Fruit fly (Drosophila melanogaster) whole organism, embryonic: ENCODE results near the gene CG43672.
A peak's percentile ranks its signal among the peaks of the same experiment; 100 is the strongest.

Experiments used
- Adf1 ChIP-seq: fragments of 200-800 bp; sonication (Bioruptor generic); IDR thresholded peaks from 2 replicates; pipeline ENCODE4 v1.3.6; 2022; ENCODE audit warnings: missing biosample characterization, missing genetic modification characterization
- CG10959 ChIP-seq: fragments of 200-800 bp; sonication (Bioruptor generic); IDR thresholded peaks from 2 replicates; pipeline ENCODE4 v1.3.6; 2022; ENCODE audit warnings: missing biosample characterization, missing genetic modification characterization
- CG11504 ChIP-seq: fragments of 200-800 bp; sonication (Bioruptor generic); optimal IDR thresholded peaks from 3 replicates; lab custom pipeline; 2019; ENCODE audit warnings: missing biosample characterization, mild to moderate bottlenecking, missing genetic modification characterization, moderate library complexity
- CG11695 ChIP-seq: fragments of 200-800 bp; sonication (Bioruptor generic); IDR thresholded peaks from 3 replicates; pipeline ENCODE4 v1.3.6; 2022; ENCODE audit warnings: missing biosample characterization, missing genetic modification characterization
- CG12071 ChIP-seq: fragments of 200-800 bp; sonication (Bioruptor generic); optimal IDR thresholded peaks from 3 replicates; lab custom pipeline; 2018; ENCODE audit warnings: missing biosample characterization, mild to moderate bottlenecking, missing genetic modification characterization
- CG12104 ChIP-seq: fragments of 200-800 bp; sonication (Bioruptor generic); optimal IDR thresholded peaks from 3 replicates; lab custom pipeline; 2016; ENCODE audit warnings: missing biosample characterization, missing genetic modification characterization
- CG15601 ChIP-seq: fragments of 200-800 bp; sonication (Bioruptor generic); optimal IDR thresholded peaks from 3 replicates; lab custom pipeline; 2019; ENCODE audit warnings: missing biosample characterization, mild to moderate bottlenecking, missing genetic modification characterization, moderate library complexity
- CG1602 ChIP-seq: fragments of 200-800 bp; sonication (Bioruptor generic); optimal IDR thresholded peaks from 3 replicates; lab custom pipeline; 2016; ENCODE audit warnings: missing biosample characterization, missing genetic modification characterization
- CG31388 ChIP-seq: fragments of 200-800 bp; sonication (Bioruptor generic); optimal IDR thresholded peaks from 2 replicates; lab custom pipeline; 2016; ENCODE audit warnings: missing biosample characterization, missing genetic modification characterization
- CG33557 ChIP-seq: fragments of 200-800 bp; sonication (Bioruptor generic); optimal IDR thresholded peaks from 2 replicates; lab custom pipeline; 2019; ENCODE audit warnings: missing biosample characterization, mild to moderate bottlenecking, missing genetic modification characterization, moderate library complexity
- CG3995 ChIP-seq: fragments of 200-800 bp; sonication (Bioruptor generic); optimal IDR thresholded peaks from 3 replicates; lab custom pipeline; 2016; ENCODE audit warnings: missing biosample characterization, missing genetic modification characterization
- CG4282 ChIP-seq: fragments of 200-800 bp; sonication (Bioruptor generic); optimal IDR thresholded peaks from 2 replicates; lab custom pipeline; 2016; ENCODE audit warnings: missing biosample characterization, missing genetic modification characterization
- CG5953 ChIP-seq: fragments of 200-800 bp; sonication (Bioruptor generic); IDR thresholded peaks from 2 replicates; pipeline ENCODE4 v1.3.6; 2022; ENCODE audit warnings: missing biosample characterization, missing genetic modification characterization
- CG6791 ChIP-seq: fragments of 200-800 bp; sonication (Bioruptor generic); IDR thresholded peaks from 3 replicates; pipeline ENCODE4 v1.3.6; 2022; ENCODE audit warnings: missing biosample characterization, missing genetic modification characterization; ENCODE audit not compliant: partially characterized antibody
- CTCF ChIP-seq: fragments of 200-800 bp; sonication (Bioruptor generic); optimal IDR thresholded peaks from 2 replicates; lab custom pipeline; 2017; ENCODE audit warnings: missing biosample characterization, mild to moderate bottlenecking, missing genetic modification characterization, moderate library complexity
- Dfd ChIP-seq, 2 experiments: fragments of >200 bp; optimal IDR thresholded peaks; 2 replicates each; lab custom pipeline; 2017; ENCODE audit warnings: missing biosample characterization in 2 of 2, missing genetic modification characterization in 2 of 2
- Doc3 ChIP-seq: fragments of 200-800 bp; sonication (Bioruptor generic); IDR thresholded peaks from 3 replicates; pipeline ENCODE4 v1.3.6; 2022; ENCODE audit warnings: missing biosample characterization, missing genetic modification characterization; ENCODE audit not compliant: partially characterized antibody
- E2f2 ChIP-seq: fragments of 200-800 bp; sonication (Bioruptor generic); IDR thresholded peaks from 2 replicates; pipeline ENCODE4 v1.3.6; 2022; ENCODE audit warnings: missing biosample characterization, missing genetic modification characterization
- Fer1 ChIP-seq: fragments of 200-800 bp; sonication (Bioruptor generic); optimal IDR thresholded peaks from 2 replicates; lab custom pipeline; 2017; ENCODE audit warnings: missing biosample characterization, mild to moderate bottlenecking, missing genetic modification characterization
- GATAe ChIP-seq: fragments of 200-800 bp; sonication (Bioruptor generic); conservative IDR thresholded peaks from 2 replicates; pipeline ENCODE4 v1.3.6; 2022; ENCODE audit warnings: missing biosample characterization, missing genetic modification characterization
- HLH3B ChIP-seq: fragments of 200-800 bp; sonication (Bioruptor generic); IDR thresholded peaks from 2 replicates; pipeline ENCODE4 v1.3.6; 2022; ENCODE audit warnings: missing biosample characterization, missing genetic modification characterization
- HLH54F ChIP-seq: fragments of 200-800 bp; sonication (Bioruptor generic); optimal IDR thresholded peaks from 3 replicates; lab custom pipeline; 2016; ENCODE audit warnings: missing biosample characterization, missing genetic modification characterization
- Lim3 ChIP-seq: fragments of 200-800 bp; sonication (Bioruptor generic); IDR thresholded peaks from 2 replicates; pipeline ENCODE4 v1.3.6; 2022; ENCODE audit warnings: missing biosample characterization, missing genetic modification characterization
- Lpt ChIP-seq: fragments of >200 bp; optimal IDR thresholded peaks from 2 replicates; lab custom pipeline; 2018; ENCODE audit warnings: missing biosample characterization, missing genetic modification characterization
- MESR4 ChIP-seq: fragments of 200-800 bp; sonication (Bioruptor generic); optimal IDR thresholded peaks from 2 replicates; lab custom pipeline; 2018; ENCODE audit warnings: missing biosample characterization, mild to moderate bottlenecking, missing genetic modification characterization, moderate library complexity
- NC2β ChIP-seq: fragments of 200-800 bp; sonication (Bioruptor generic); optimal IDR thresholded peaks from 2 replicates; lab custom pipeline; 2016; ENCODE audit warnings: missing biosample characterization, missing genetic modification characterization
- Nf-YB ChIP-seq: fragments of 200-800 bp; sonication (Bioruptor generic); optimal IDR thresholded peaks from 3 replicates; lab custom pipeline; 2019; ENCODE audit warnings: missing biosample characterization, mild to moderate bottlenecking, missing genetic modification characterization, moderate library complexity
- NfI ChIP-seq: fragments of 200-800 bp; sonication (Bioruptor generic); optimal IDR thresholded peaks from 3 replicates; lab custom pipeline; 2018; ENCODE audit warnings: missing biosample characterization, mild to moderate bottlenecking, missing genetic modification characterization, moderate library complexity
- Oaz ChIP-seq: fragments of 200-800 bp; sonication (Bioruptor generic); IDR thresholded peaks from 2 replicates; pipeline ENCODE4 v1.3.6; 2022; ENCODE audit warnings: missing biosample characterization, missing genetic modification characterization
- Scr ChIP-seq: fragments of 200-800 bp; sonication (Bioruptor generic); IDR thresholded peaks from 2 replicates; pipeline ENCODE4 v1.3.6; 2022; ENCODE audit warnings: missing biosample characterization, missing genetic modification characterization; ENCODE audit not compliant: partially characterized antibody
- Spps ChIP-seq: fragments of 200-800 bp; sonication (Bioruptor generic); optimal IDR thresholded peaks from 2 replicates; lab custom pipeline; 2018; ENCODE audit warnings: missing biosample characterization, mild to moderate bottlenecking, missing genetic modification characterization
- al ChIP-seq: fragments of 200-800 bp; sonication (Bioruptor generic); IDR thresholded peaks from 2 replicates; pipeline ENCODE4 v1.3.6; 2022; ENCODE audit warnings: missing biosample characterization, missing genetic modification characterization
- croc ChIP-seq: fragments of 200-800 bp; sonication (Bioruptor generic); conservative IDR thresholded peaks from 3 replicates; pipeline ENCODE4 v1.3.6; 2022; ENCODE audit warnings: missing biosample characterization, missing genetic modification characterization
- crol ChIP-seq: fragments of 200-800 bp; sonication (Bioruptor generic); IDR thresholded peaks from 2 replicates; pipeline ENCODE4 v1.3.6; 2022; ENCODE audit warnings: missing biosample characterization, missing genetic modification characterization
- danr ChIP-seq: fragments of 200-800 bp; sonication (Bioruptor generic); IDR thresholded peaks from 2 replicates; pipeline ENCODE4 v1.3.6; 2022; ENCODE audit warnings: missing biosample characterization, missing genetic modification characterization
- fru ChIP-seq: fragments of >200 bp; optimal IDR thresholded peaks from 2 replicates; lab custom pipeline; 2017
- jumu ChIP-seq: fragments of 200-800 bp; sonication (Bioruptor generic); optimal IDR thresholded peaks from 3 replicates; lab custom pipeline; 2016; ENCODE audit warnings: missing biosample characterization, missing genetic modification characterization
- klu ChIP-seq: fragments of 200-800 bp; sonication (Bioruptor generic); IDR thresholded peaks from 2 replicates; pipeline ENCODE4 v1.3.6; 2022; ENCODE audit warnings: missing biosample characterization, missing genetic modification characterization
- mam ChIP-seq: fragments of 200-800 bp; sonication (Bioruptor generic); optimal IDR thresholded peaks from 3 replicates; lab custom pipeline; 2016; ENCODE audit warnings: missing biosample characterization, missing genetic modification characterization
- mirr ChIP-seq: fragments of 200-800 bp; sonication (Bioruptor generic); optimal IDR thresholded peaks from 3 replicates; lab custom pipeline; 2018; ENCODE audit warnings: missing biosample characterization, mild to moderate bottlenecking, missing genetic modification characterization
- oc ChIP-seq: fragments of 200-800 bp; sonication (Bioruptor generic); optimal IDR thresholded peaks from 2 replicates; lab custom pipeline; 2018; ENCODE audit warnings: missing biosample characterization, mild to moderate bottlenecking, missing genetic modification characterization, moderate library complexity
- org-1 ChIP-seq: fragments of 200-800 bp; sonication (Bioruptor generic); optimal IDR thresholded peaks from 2 replicates; lab custom pipeline; 2017; ENCODE audit warnings: missing biosample characterization, missing genetic modification characterization
- pan ChIP-seq, 4 experiments: fragments of >200 bp in 3 of 4; fragments of 200-800 bp in 1 of 4; sonication (Bioruptor generic) in 1 of 4; optimal IDR thresholded peaks in 3 of 4; IDR thresholded peaks in 1 of 4; 2 replicates each; pipeline versions ENCODE4 v1.3.6 to Lab custom; 2017 to 2022; ENCODE audit warnings: missing biosample characterization in 2 of 4, missing genetic modification characterization in 2 of 4, mixed read lengths in 1 of 4
- pho ChIP-seq: fragments of 200-800 bp; sonication (Bioruptor generic); optimal IDR thresholded peaks from 2 replicates; lab custom pipeline; 2016; ENCODE audit warnings: missing biosample characterization, missing genetic modification characterization
- pnt ChIP-seq: fragments of 200-800 bp; sonication (Bioruptor generic); optimal IDR thresholded peaks from 3 replicates; lab custom pipeline; 2016; ENCODE audit warnings: missing biosample characterization, missing genetic modification characterization
- prd ChIP-seq, 3 experiments: fragments of >200 bp in 2 of 3; fragments of 200-800 bp in 1 of 3; sonication (Bioruptor generic) in 1 of 3; optimal IDR thresholded peaks in 2 of 3; IDR thresholded peaks in 1 of 3; 2 replicates in 2 of 3; 3 replicates in 1 of 3; pipeline versions ENCODE4 v1.3.6 to Lab custom; 2017 to 2022; ENCODE audit warnings: missing biosample characterization in 1 of 3, missing genetic modification characterization in 1 of 3
- ranshi ChIP-seq: fragments of 200-800 bp; sonication (Bioruptor generic); IDR thresholded peaks from 2 replicates; pipeline ENCODE4 v1.3.6; 2022; ENCODE audit warnings: missing biosample characterization, missing genetic modification characterization
- ro ChIP-seq: fragments of 200-800 bp; sonication (Bioruptor generic); IDR thresholded peaks from 2 replicates; pipeline ENCODE4 v1.3.6; 2022; ENCODE audit warnings: missing biosample characterization, missing genetic modification characterization
- salm ChIP-seq: fragments of 200-800 bp; sonication (Bioruptor generic); optimal IDR thresholded peaks from 2 replicates; lab custom pipeline; 2018; ENCODE audit warnings: missing biosample characterization, mild to moderate bottlenecking, missing genetic modification characterization
- tgo ChIP-seq: fragments of 200-800 bp; sonication (Bioruptor generic); IDR thresholded peaks from 3 replicates; pipeline ENCODE4 v1.3.6; 2022; ENCODE audit warnings: missing biosample characterization, missing genetic modification characterization
- tup ChIP-seq: fragments of 200-800 bp; sonication (Bioruptor generic); optimal IDR thresholded peaks from 2 replicates; lab custom pipeline; 2016; ENCODE audit warnings: missing biosample characterization, mild to moderate bottlenecking, missing genetic modification characterization, moderate library complexity

Gene CG43672

dm6 chrX:15740288-15740726 lies 32.5 kb upstream of the CG43672 start (continued):
- peak; percentile 68 for TF ChIP-seq HLH3B
- no peak for TF ChIP-seq CG12104 (GFP tag; lab: Kevin White, UChicago)
- TF ChIP-seq CG33557 (GFP tag; lab: Kevin White, UChicago), result no peak
- TF ChIP-seq prd (optimal IDR thresholded peaks at IDR 0.05; lab: Kevin White, UChicago), result no peak
- peak; percentile 78 for TF ChIP-seq prd (GFP tag; IDR thresholded peaks at IDR 0.05; lab: Robert Waterston, UW)
- peak; percentile 59 for TF ChIP-seq CG1602 (GFP tag; lab: Kevin White, UChicago)
- TF ChIP-seq CG3995 (GFP tag; lab: Kevin White, UChicago), result peak; percentile 14
- no peak for TF ChIP-seq oc
- peak; percentile 77 for TF ChIP-seq mirr (GFP tag; lab: Kevin White, UChicago)
- peak; percentile 72 for TF ChIP-seq tgo (GFP tag; lab: Robert Waterston, UW)
- TF ChIP-seq E2f2 (GFP tag; lab: Robert Waterston, UW), result peak; percentile 36; the same call in 1 of the 2 replicates
- TF ChIP-seq CG10959, result peak; percentile 46; the same call in 1 of the 2 replicates
- no peak for TF ChIP-seq ro (GFP tag; lab: Robert Waterston, UW)
- TF ChIP-seq org-1, result peak; percentile 53
- no peak for TF ChIP-seq Doc3
- peak; percentile 78 for TF ChIP-seq ranshi (GFP tag; lab: Robert Waterston, UW)
- TF ChIP-seq jumu (GFP tag; lab: Kevin White, UChicago), result peak; percentile 44
- peak; percentile 58 for TF ChIP-seq Oaz (GFP tag; lab: Robert Waterston, UW)
- TF ChIP-seq CG11695 (GFP tag; lab: Robert Waterston, UW), result peak; percentile 68; the same call in 2 of the 3 replicates
- TF ChIP-seq MESR4 (GFP tag; lab: Kevin White, UChicago), result no peak
- no peak for TF ChIP-seq CG5953
- TF ChIP-seq Lim3, result no peak
- TF ChIP-seq mam (GFP tag; lab: Kevin White, UChicago), result peak; percentile 69
- no peak for TF ChIP-seq Spps
- TF ChIP-seq CG11504 (tag; lab: Kevin White, UChicago), result peak; percentile 74
- TF ChIP-seq Dfd (GFP tag; optimal IDR thresholded peaks at IDR 0.05; lab: Kevin White, UChicago), result no peak
- no peak for TF ChIP-seq CG31388 (GFP tag; lab: Kevin White, UChicago)
- TF ChIP-seq CTCF (GFP tag; lab: Kevin White, UChicago), result no peak
- no peak for TF ChIP-seq CG4282 (GFP tag; lab: Kevin White, UChicago)
- no peak for TF ChIP-seq fru (lab: Kevin White, UChicago)
- TF ChIP-seq croc (GFP tag; lab: Robert Waterston, UW), result no peak; the same call in 2 of the 3 replicates
- peak; percentile 69 for TF ChIP-seq pho (GFP tag; lab: Kevin White, UChicago)
- TF ChIP-seq GATAe (GFP tag; lab: Robert Waterston, UW), result peak; percentile 97
- no peak for TF ChIP-seq CG6791 (GFP tag; lab: Robert Waterston, UW)
- no peak for TF ChIP-seq crol (GFP tag; lab: Robert Waterston, UW)
- TF ChIP-seq CG15601 (tag; lab: Kevin White, UChicago), result no peak
- peak; percentile 62 for TF ChIP-seq HLH54F (GFP tag; lab: Kevin White, UChicago)
- TF ChIP-seq pan (optimal IDR thresholded peaks at IDR 0.05; lab: Kevin White, UChicago), result no peak
- TF ChIP-seq pan (GFP tag; optimal IDR thresholded peaks at IDR 0.05 in 1 of 2, IDR thresholded peaks at IDR 0.05 in 1 of 2), result peak in 1 of 2 experiments; percentile 84
- peak; percentile 66; the same call in 1 of the 2 replicates for TF ChIP-seq al (GFP tag; lab: Robert Waterston, UW)
- peak; percentile 52; the same call in 1 of the 2 replicates for TF ChIP-seq Adf1 (GFP tag; lab: Robert Waterston, UW)
- TF ChIP-seq tup (GFP tag; lab: Kevin White, UChicago), result no peak
- peak; percentile 85 for TF ChIP-seq Fer1 (GFP tag; lab: Kevin White, UChicago)
- TF ChIP-seq salm, result peak; percentile 55
- peak; percentile 67 for TF ChIP-seq CG12071
- TF ChIP-seq klu, result peak; percentile 33; the same call in 1 of the 2 replicates
- peak; percentile 44 for TF ChIP-seq Nf-YB
- TF ChIP-seq Scr (GFP tag; lab: Robert Waterston, UW), result no peak
- no peak for TF ChIP-seq danr (GFP tag; lab: Robert Waterston, UW)
- TF ChIP-seq NC2β (GFP tag; lab: Kevin White, UChicago), result peak; percentile 45
- peak; percentile 74 for TF ChIP-seq NfI (GFP tag; lab: Kevin White, UChicago)
- TF ChIP-seq pnt (GFP tag; lab: Kevin White, UChicago), result no peak
- no peak for TF ChIP-seq Lpt (GFP tag; lab: Kevin White, UChicago)
